Worm (Caenorhabditis elegans) whole organism, L3 larva: ENCODE measurements around the gene Y45F10D.6.

Experiments
- aly-2 ChIP-seq: fragments of 150-350 bp; optimal IDR thresholded peaks from 2 replicates; lab custom pipeline; 2014; ENCODE audit warnings: missing biosample characterization, missing genetic modification characterization
- ama-1 ChIP-seq: fragments of 150-350 bp; optimal IDR thresholded peaks from 2 replicates; lab custom pipeline; 2018
- ceh-28 ChIP-seq: fragments of 150-350 bp; optimal IDR thresholded peaks from 2 replicates; lab custom pipeline; 2014; ENCODE audit warnings: missing biosample characterization, missing genetic modification reagents, missing genetic modification characterization
- ceh-82 ChIP-seq: fragments of 150-350 bp; optimal IDR thresholded peaks from 2 replicates; lab custom pipeline; 2014; ENCODE audit warnings: missing biosample characterization, missing genetic modification characterization
- ceh-9 ChIP-seq: sonication (generic microtip); optimal IDR thresholded peaks from 2 replicates; lab custom pipeline; 2018; ENCODE audit warnings: missing biosample characterization, missing genetic modification characterization
- daf-12 ChIP-seq: fragments of 150-350 bp; optimal IDR thresholded peaks from 2 replicates; lab custom pipeline; 2014; ENCODE audit warnings: missing biosample characterization, missing genetic modification reagents, missing genetic modification characterization
- egl-5 ChIP-seq: fragments of 150-350 bp; optimal IDR thresholded peaks from 2 replicates; lab custom pipeline; 2017; ENCODE audit warnings: missing biosample characterization, missing genetic modification reagents, missing genetic modification characterization, inconsistent platforms
- elt-1 ChIP-seq: fragments of 150-350 bp; optimal IDR thresholded peaks from 2 replicates; lab custom pipeline; 2014; ENCODE audit warnings: missing biosample characterization, missing genetic modification characterization
- elt-2 ChIP-seq: sonication (generic microtip); optimal IDR thresholded peaks from 2 replicates; lab custom pipeline; 2016; ENCODE audit warnings: missing genetic modification reagents, mild to moderate bottlenecking, missing genetic modification characterization, missing compliant biosample characterization
- elt-3 ChIP-seq, 3 experiments: fragments of 150-350 bp in 1 of 3; sonication (generic microtip) in 2 of 3; optimal IDR thresholded peaks; 2 replicates in 2 of 3; 4 replicates in 1 of 3; lab custom pipeline; 2014 to 2017; ENCODE audit warnings: missing biosample characterization in 3 of 3, missing genetic modification characterization in 3 of 3
- eor-1 ChIP-seq, 2 experiments: fragments of 150-350 bp; optimal IDR thresholded peaks; 2 replicates each; lab custom pipeline; 2014 to 2018; ENCODE audit warnings: missing biosample characterization in 2 of 2, missing genetic modification characterization in 2 of 2
- fkh-10 ChIP-seq: sonication (generic microtip); optimal IDR thresholded peaks from 2 replicates; lab custom pipeline; 2017; ENCODE audit warnings: missing biosample characterization, missing genetic modification reagents, missing genetic modification characterization
- fkh-2 ChIP-seq: fragments of 150-350 bp; optimal IDR thresholded peaks from 2 replicates; lab custom pipeline; 2014; ENCODE audit warnings: missing biosample characterization, missing genetic modification reagents, missing genetic modification characterization
- fos-1 ChIP-seq: fragments of 150-350 bp; optimal IDR thresholded peaks from 2 replicates; lab custom pipeline; 2014; ENCODE audit warnings: missing biosample characterization, missing genetic modification characterization
- hmg-11 ChIP-seq: sonication (generic microtip); optimal IDR thresholded peaks from 2 replicates; lab custom pipeline; 2016; ENCODE audit warnings: missing genetic modification characterization, missing compliant biosample characterization
- lin-15B ChIP-seq: fragments of 150-350 bp; optimal IDR thresholded peaks from 2 replicates; lab custom pipeline; 2014; ENCODE audit warnings: missing biosample characterization, missing genetic modification characterization
- lin-39 ChIP-seq: fragments of 150-350 bp; optimal IDR thresholded peaks from 2 replicates; lab custom pipeline; 2018; ENCODE audit warnings: missing biosample characterization, missing genetic modification reagents, missing genetic modification characterization
- lsy-12 ChIP-seq: sonication (generic microtip); optimal IDR thresholded peaks from 2 replicates; lab custom pipeline; 2016; ENCODE audit warnings: mild to moderate bottlenecking, missing genetic modification characterization, missing compliant biosample characterization
- mdl-1 ChIP-seq: fragments of 150-350 bp; optimal IDR thresholded peaks from 2 replicates; lab custom pipeline; 2014; ENCODE audit warnings: missing biosample characterization, missing genetic modification characterization
- mml-1 ChIP-seq: fragments of 150-350 bp; sonication (generic microtip); optimal IDR thresholded peaks from 3 replicates; lab custom pipeline; 2014; ENCODE audit warnings: missing biosample characterization, missing genetic modification characterization
- nfya-1 ChIP-seq: sonication (generic microtip); optimal IDR thresholded peaks from 2 replicates; lab custom pipeline; 2017; ENCODE audit warnings: missing genetic modification characterization, mild to moderate bottlenecking, missing compliant biosample characterization, antibody characterized with exemption, moderate library complexity; ENCODE audit not compliant: insufficient read depth
- nhr-11 ChIP-seq: fragments of 150-350 bp; optimal IDR thresholded peaks from 2 replicates; lab custom pipeline; 2014; ENCODE audit warnings: missing biosample characterization, missing genetic modification characterization
- nhr-12 ChIP-seq: fragments of 150-350 bp; optimal IDR thresholded peaks from 2 replicates; lab custom pipeline; 2014; ENCODE audit warnings: missing biosample characterization, missing genetic modification characterization
- nhr-23 ChIP-seq: fragments of 150-350 bp; optimal IDR thresholded peaks from 2 replicates; lab custom pipeline; 2014; ENCODE audit warnings: missing biosample characterization, missing genetic modification reagents, missing genetic modification characterization
- nhr-237 ChIP-seq: fragments of 150-350 bp; optimal IDR thresholded peaks from 2 replicates; lab custom pipeline; 2014; ENCODE audit warnings: missing biosample characterization, missing genetic modification characterization
- nhr-25 ChIP-seq: sonication (generic microtip); optimal IDR thresholded peaks from 2 replicates; lab custom pipeline; 2017; ENCODE audit warnings: missing biosample characterization, missing genetic modification characterization
- nhr-28 ChIP-seq: fragments of 150-350 bp; optimal IDR thresholded peaks from 2 replicates; lab custom pipeline; 2014; ENCODE audit warnings: missing biosample characterization, missing genetic modification characterization
- nhr-43 ChIP-seq: sonication (generic microtip); optimal IDR thresholded peaks from 2 replicates; lab custom pipeline; 2016; ENCODE audit warnings: mild to moderate bottlenecking, missing genetic modification characterization, missing compliant biosample characterization; ENCODE audit not compliant: poor library complexity, severe bottlenecking
- nhr-67 ChIP-seq: fragments of 150-350 bp; optimal IDR thresholded peaks from 2 replicates; lab custom pipeline; 2014; ENCODE audit warnings: missing biosample characterization, missing genetic modification characterization
- nhr-77 ChIP-seq: fragments of 150-350 bp; optimal IDR thresholded peaks from 2 replicates; lab custom pipeline; 2014; ENCODE audit warnings: missing biosample characterization, missing genetic modification characterization
- pha-4 ChIP-seq: fragments of 150-350 bp; optimal IDR thresholded peaks from 2 replicates; lab custom pipeline; 2014; ENCODE audit warnings: missing biosample characterization, missing genetic modification reagents, missing genetic modification characterization
- pqm-1 ChIP-seq: fragments of 150-350 bp; optimal IDR thresholded peaks from 2 replicates; lab custom pipeline; 2017; ENCODE audit warnings: missing biosample characterization, missing genetic modification characterization, inconsistent platforms
- sea-2 ChIP-seq: fragments of 150-350 bp; sonication (generic microtip); optimal IDR thresholded peaks from 4 replicates; lab custom pipeline; 2014; ENCODE audit warnings: missing biosample characterization, missing genetic modification reagents, missing genetic modification characterization
- skn-1 ChIP-seq: fragments of 150-350 bp; optimal IDR thresholded peaks from 2 replicates; lab custom pipeline; 2014; ENCODE audit warnings: missing biosample characterization, missing genetic modification characterization
- snpc-4 ChIP-seq: fragments of 150-350 bp; optimal IDR thresholded peaks from 2 replicates; lab custom pipeline; 2014; ENCODE audit warnings: missing biosample characterization, missing genetic modification characterization
- tbx-2 ChIP-seq: sonication (generic microtip); optimal IDR thresholded peaks from 2 replicates; lab custom pipeline; 2016; ENCODE audit warnings: mild to moderate bottlenecking, missing genetic modification characterization, missing compliant biosample characterization
- unc-39 ChIP-seq: sonication (generic microtip); optimal IDR thresholded peaks from 4 replicates; lab custom pipeline; 2017; ENCODE audit warnings: missing biosample characterization, missing genetic modification characterization
- unc-62 ChIP-seq: fragments of 150-350 bp; sonication (generic microtip); optimal IDR thresholded peaks from 4 replicates; lab custom pipeline; 2014; ENCODE audit warnings: missing biosample characterization, missing genetic modification reagents, missing genetic modification characterization
- zag-1 ChIP-seq: fragments of 150-350 bp; optimal IDR thresholded peaks from 2 replicates; lab custom pipeline; 2014; ENCODE audit warnings: missing biosample characterization, missing genetic modification characterization
- ztf-11 ChIP-seq: fragments of 150-350 bp; optimal IDR thresholded peaks from 2 replicates; lab custom pipeline; 2014; ENCODE audit warnings: missing biosample characterization, missing genetic modification characterization
- ztf-4 ChIP-seq: fragments of 150-350 bp; optimal IDR thresholded peaks from 2 replicates; lab custom pipeline; 2014; ENCODE audit warnings: missing biosample characterization, missing genetic modification characterization

Y45F10D.6 gene

ce11 chrIV:13783237-13784012 lies 14.3 kb downstream of the Y45F10D.6 start, which contains the start of gene iscu-1 (continued):
- TF ChIP-seq nfya-1 (tag; lab: Kevin White, UChicago), result peak; percentile 77
- no peak for TF ChIP-seq pqm-1
- no peak for TF ChIP-seq sea-2 (GFP tag; lab: Kevin White, UChicago)
- TF ChIP-seq elt-1, result no peak
- TF ChIP-seq mml-1, result no peak
- TF ChIP-seq pha-4 (tag; lab: Kevin White, UChicago), result peak; percentile 62
- TF ChIP-seq unc-62 (GFP tag; lab: Kevin White, UChicago), result no peak
- no peak for TF ChIP-seq lsy-12 (tag; lab: Kevin White, UChicago)
- TF ChIP-seq nhr-11 (tag; lab: Kevin White, UChicago), result no peak
- TF ChIP-seq egl-5 (tag; lab: Kevin White, UChicago), result no peak
- TF ChIP-seq aly-2 (tag; lab: Kevin White, UChicago), result no peak
- no peak for TF ChIP-seq daf-12 (tag; lab: Kevin White, UChicago)
- TF ChIP-seq eor-1 (tag; optimal IDR thresholded peaks at IDR 0.05; lab: Kevin White, UChicago), result no peak

ce11 chrIV:13782319-13782718 lies 15.4 kb downstream of the Y45F10D.6 start:
- TF ChIP-seq hmg-11 (tag; lab: Kevin White, UChicago) (no peak), nhr-77 (tag; lab: Kevin White, UChicago) (no peak), ztf-11 (tag; lab: Kevin White, UChicago) (no peak), elt-1 (no peak), ceh-28 (tag; lab: Kevin White, UChicago) (no peak), ama-1 (lab: Kevin White, UChicago) (no peak), lin-15B (tag; lab: Kevin White, UChicago) (no peak), ceh-9 (tag; lab: Kevin White, UChicago) (no peak), nhr-25 (tag; lab: Kevin White, UChicago) (no peak), unc-39 (tag; lab: Kevin White, UChicago) (no peak), nhr-12 (no peak), nhr-43 (tag; lab: Kevin White, UChicago) (no peak), ceh-82 (tag; lab: Kevin White, UChicago) (no peak), nhr-237 (tag; lab: Kevin White, UChicago) (no peak), tbx-2 (tag; lab: Kevin White, UChicago) (no peak), fkh-10 (GFP tag; lab: Kevin White, UChicago) (no peak), nhr-28 (tag; lab: Kevin White, UChicago) (no peak)
- TF ChIP-seq, all 47 proteins: peak for 0

- no peak for TF ChIP-seq ztf-11 (tag; lab: Kevin White, UChicago)
- TF ChIP-seq egl-5 (tag; lab: Kevin White, UChicago), result no peak
- TF ChIP-seq eor-1 (tag; optimal IDR thresholded peaks at IDR 0.05; lab: Kevin White, UChicago), result no peak
- TF ChIP-seq nhr-11 (tag; lab: Kevin White, UChicago), result no peak
- no peak for TF ChIP-seq nhr-23 (tag; lab: Kevin White, UChicago)
- no peak for TF ChIP-seq ceh-28 (tag; lab: Kevin White, UChicago)
- no peak for TF ChIP-seq lsy-12 (tag; lab: Kevin White, UChicago)
- TF ChIP-seq skn-1, result no peak
- no peak for TF ChIP-seq ztf-4 (tag; lab: Kevin White, UChicago)
These were observed 19.0 kb downstream of the Y45F10D.6 start, which contains the start of gene gly-10 for ce11 chrIV:13778710-13779109. Gene gly-10 (plus strand): TSS chrIV:13779096.

ce11 chrIV:13777480-13777879 lies 20.2 kb downstream of the Y45F10D.6 start, which contains the start of gene rpl-18:
Gene rpl-18 (plus strand): TSS chrIV:13777865.
- TF ChIP-seq aly-2 (tag; lab: Kevin White, UChicago) (no peak), nhr-67 (tag; lab: Kevin White, UChicago) (no peak), fkh-2 (tag; lab: Kevin White, UChicago) (no peak), tbx-2 (tag; lab: Kevin White, UChicago) (no peak), elt-1 (no peak), skn-1 (no peak), ceh-28 (tag; lab: Kevin White, UChicago) (peak; percentile 6), mdl-1 (tag; lab: Kevin White, UChicago) (no peak), nhr-11 (tag; lab: Kevin White, UChicago) (no peak), fos-1 (tag; lab: Kevin White, UChicago) (no peak), daf-12 (tag; lab: Kevin White, UChicago) (no peak), pqm-1 (peak; percentile 27), nhr-23 (tag; lab: Kevin White, UChicago) (peak; percentile 80), hmg-11 (tag; lab: Kevin White, UChicago) (peak; percentile 48), sea-2 (GFP tag; lab: Kevin White, UChicago) (no peak), fkh-10 (GFP tag; lab: Kevin White, UChicago) (no peak), ceh-82 (tag; lab: Kevin White, UChicago) (no peak), nhr-25 (tag; lab: Kevin White, UChicago) (peak; percentile 73), elt-2 (peak; percentile 37), nfya-1 (tag; lab: Kevin White, UChicago) (peak; percentile 89), mml-1 (no peak), elt-3 (tag; optimal IDR thresholded peaks at IDR 0.05; lab: Kevin White, UChicago) (no peak), lin-39 (tag; lab: Kevin White, UChicago) (peak; percentile 85), lsy-12 (tag; lab: Kevin White, UChicago) (no peak), nhr-237 (tag; lab: Kevin White, UChicago) (no peak), nhr-43 (tag; lab: Kevin White, UChicago) (no peak), zag-1 (tag; lab: Kevin White, UChicago) (no peak), snpc-4 (peak; percentile 78), ztf-4 (tag; lab: Kevin White, UChicago) (no peak), nhr-28 (tag; lab: Kevin White, UChicago) (no peak), pha-4 (tag; lab: Kevin White, UChicago) (peak; percentile 95)
